Fruit fly (Drosophila melanogaster) whole organism, prepupa: ENCODE measurements around the gene CG46510.
"Not testable (repeated sequence)": the region's sequence is repeated elsewhere in the genome, so short reads cannot be mapped to it uniquely, and the experiment has no call there.

Source experiments
- Blimp-1 ChIP-seq: fragments of 200-800 bp; sonication (Bioruptor generic); optimal IDR thresholded peaks from 3 replicates; lab custom pipeline; 2017; ENCODE audit warnings: missing biosample characterization, missing genetic modification characterization, mild to moderate bottlenecking, moderate library complexity, missing genetic modification reagents
- CG10631 ChIP-seq: fragments of 200-800 bp; sonication (Bioruptor generic); optimal IDR thresholded peaks from 2 replicates; lab custom pipeline; 2016; ENCODE audit warnings: missing biosample characterization, missing genetic modification characterization
- CG3032 ChIP-seq: fragments of 200-800 bp; optimal IDR thresholded peaks from 2 replicates; lab custom pipeline; 2019; ENCODE audit warnings: missing biosample characterization, mild to moderate bottlenecking, missing genetic modification characterization, moderate library complexity
- CG6792 ChIP-seq: fragments of 200-800 bp; sonication (Bioruptor generic); optimal IDR thresholded peaks from 3 replicates; lab custom pipeline; 2016; ENCODE audit warnings: missing biosample characterization, missing genetic modification characterization
- CG6808 ChIP-seq: fragments of 200-800 bp; sonication (Bioruptor generic); optimal IDR thresholded peaks from 3 replicates; lab custom pipeline; 2017; ENCODE audit warnings: missing biosample characterization, missing genetic modification characterization, mild to moderate bottlenecking, moderate library complexity, missing genetic modification reagents
- Gug ChIP-seq: fragments of 200-800 bp; sonication (Bioruptor generic); IDR thresholded peaks from 2 replicates; pipeline ENCODE4 v1.3.6; 2022; ENCODE audit warnings: missing biosample characterization, missing genetic modification characterization
- Hr39 ChIP-seq: fragments of 200-800 bp; sonication (Bioruptor generic); optimal IDR thresholded peaks from 2 replicates; lab custom pipeline; 2016; ENCODE audit warnings: missing biosample characterization, missing genetic modification characterization
- OdsH ChIP-seq: fragments of 200-800 bp; sonication (Bioruptor generic); optimal IDR thresholded peaks from 3 replicates; lab custom pipeline; 2016; ENCODE audit warnings: missing biosample characterization, missing genetic modification characterization
- fd59A ChIP-seq: fragments of 200-800 bp; sonication (Bioruptor generic); optimal IDR thresholded peaks from 2 replicates; lab custom pipeline; 2017; ENCODE audit warnings: missing biosample characterization, mild to moderate bottlenecking, missing genetic modification characterization, missing genetic modification reagents
- fkh ChIP-seq: fragments of 200-800 bp; sonication (Bioruptor generic); optimal IDR thresholded peaks from 3 replicates; lab custom pipeline; 2017; ENCODE audit warnings: missing biosample characterization, mild to moderate bottlenecking, missing genetic modification characterization, moderate library complexity
- salr ChIP-seq, 2 experiments: fragments of 200-800 bp; sonication (Bioruptor generic); optimal IDR thresholded peaks; 3 replicates each; lab custom pipeline; 2016 to 2018; ENCODE audit warnings: missing biosample characterization in 2 of 2, missing genetic modification characterization in 2 of 2, mild to moderate bottlenecking in 1 of 2

- TF ChIP-seq CG10631 (GFP tag; lab: Kevin White, UChicago); fd59A; salr (GFP tag; optimal IDR thresholded peaks at IDR 0.05; lab: Kevin White, UChicago); Gug (GFP tag; lab: Robert Waterston, UW); Blimp-1 (GFP tag; lab: Kevin White, UChicago); Hr39 (GFP tag; lab: Kevin White, UChicago); CG6808; CG3032 (tag; lab: Kevin White, UChicago); fkh (GFP tag; lab: Kevin White, UChicago); CG6792 (GFP tag; lab: Kevin White, UChicago); OdsH: not testable (repeated sequence)
These were observed 34.5 kb upstream of the CG46510 start, which contains the start of gene CG40813 for dm6 chrX:22142758-22143157.
